Fruit fly (Drosophila melanogaster) whole organism, embryonic: Measurements from ENCODE around the gene SmydA-9.
A peak's percentile ranks its signal among the peaks of the same experiment; 100 is the strongest.

Source experiments
- BEAF-32 ChIP-seq: fragments of 200-800 bp; sonication (Bioruptor generic); optimal IDR thresholded peaks from 3 replicates; lab custom pipeline; 2017; ENCODE audit warnings: missing biosample characterization, missing genetic modification characterization, mild to moderate bottlenecking, moderate library complexity, missing genetic modification reagents
- CG11398 ChIP-seq: fragments of 200-800 bp; sonication (Bioruptor generic); optimal IDR thresholded peaks from 2 replicates; lab custom pipeline; 2016; ENCODE audit warnings: missing biosample characterization, missing genetic modification characterization
- CG11456 ChIP-seq: fragments of 200-800 bp; sonication (Bioruptor generic); IDR thresholded peaks from 3 replicates; pipeline ENCODE4 v1.3.6; 2022; ENCODE audit warnings: missing biosample characterization, missing genetic modification characterization
- CG12236 ChIP-seq: fragments of 200-800 bp; sonication (Bioruptor generic); optimal IDR thresholded peaks from 2 replicates; lab custom pipeline; 2016; ENCODE audit warnings: missing biosample characterization, missing genetic modification characterization
- CG13123 ChIP-seq: fragments of 200-800 bp; sonication (Bioruptor generic); optimal IDR thresholded peaks from 2 replicates; lab custom pipeline; 2016; ENCODE audit warnings: missing biosample characterization, missing genetic modification characterization
- CG14860 ChIP-seq: fragments of 200-800 bp; sonication (Bioruptor generic); IDR thresholded peaks from 3 replicates; pipeline ENCODE4 v1.3.6; 2022; ENCODE audit warnings: missing biosample characterization, missing genetic modification characterization; ENCODE audit not compliant: partially characterized antibody
- CG15073 ChIP-seq: fragments of 200-800 bp; sonication (Bioruptor generic); optimal IDR thresholded peaks from 2 replicates; lab custom pipeline; 2016; ENCODE audit warnings: missing biosample characterization, missing genetic modification characterization
- CG15269 ChIP-seq: fragments of 200-800 bp; sonication (Bioruptor generic); optimal IDR thresholded peaks from 2 replicates; lab custom pipeline; 2018; ENCODE audit warnings: missing biosample characterization, mild to moderate bottlenecking, missing genetic modification characterization, moderate library complexity
- CG17359 ChIP-seq: fragments of 200-800 bp; sonication (Bioruptor generic); optimal IDR thresholded peaks from 3 replicates; lab custom pipeline; 2018; ENCODE audit warnings: missing biosample characterization, mild to moderate bottlenecking, missing genetic modification characterization, moderate library complexity
- CG2202 ChIP-seq: fragments of 200-800 bp; sonication (Bioruptor generic); optimal IDR thresholded peaks from 2 replicates; lab custom pipeline; 2018; ENCODE audit warnings: missing biosample characterization, mild to moderate bottlenecking, missing genetic modification characterization
- CG30431 ChIP-seq: fragments of 200-800 bp; sonication (Bioruptor generic); optimal IDR thresholded peaks from 2 replicates; lab custom pipeline; 2017; ENCODE audit warnings: missing biosample characterization, missing genetic modification characterization
- CG42726 ChIP-seq: fragments of 200-800 bp; sonication (Bioruptor generic); IDR thresholded peaks from 2 replicates; pipeline ENCODE4 v1.3.6; 2022; ENCODE audit warnings: missing biosample characterization, missing genetic modification characterization; ENCODE audit not compliant: partially characterized antibody
- CG43689 ChIP-seq: fragments of 200-800 bp; sonication (Bioruptor generic); IDR thresholded peaks from 2 replicates; pipeline ENCODE4 v1.3.6; 2022; ENCODE audit warnings: missing biosample characterization, missing genetic modification characterization
- CG4404 ChIP-seq: fragments of 200-800 bp; sonication (Bioruptor generic); IDR thresholded peaks from 2 replicates; pipeline ENCODE4 v1.3.6; 2022; ENCODE audit warnings: missing biosample characterization, missing genetic modification characterization
- CG4730 ChIP-seq: fragments of 200-800 bp; sonication (Bioruptor generic); IDR thresholded peaks from 2 replicates; pipeline ENCODE4 v1.3.6; 2022; ENCODE audit warnings: missing biosample characterization, missing genetic modification characterization
- CG8089 ChIP-seq: fragments of 200-800 bp; sonication (Bioruptor generic); optimal IDR thresholded peaks from 3 replicates; lab custom pipeline; 2016; ENCODE audit warnings: missing biosample characterization, missing genetic modification characterization
- CG8290 ChIP-seq, 3 experiments: fragments of 200-800 bp; sonication (Bioruptor generic); optimal IDR thresholded peaks; 2 replicates each; lab custom pipeline; 2016 to 2019; ENCODE audit warnings: missing biosample characterization in 3 of 3, missing genetic modification characterization in 3 of 3, mild to moderate bottlenecking in 2 of 3, moderate library complexity in 1 of 3
- CkIIα-i1 ChIP-seq: fragments of 200-800 bp; sonication (Bioruptor generic); IDR thresholded peaks from 2 replicates; pipeline ENCODE4 v1.3.6; 2022; ENCODE audit warnings: missing biosample characterization, missing genetic modification characterization
- Dref ChIP-seq: fragments of 200-800 bp; sonication (Bioruptor generic); IDR thresholded peaks from 2 replicates; pipeline ENCODE4 v1.3.6; 2022; ENCODE audit warnings: missing biosample characterization, missing genetic modification characterization
- Ets65A ChIP-seq: fragments of 200-800 bp; sonication (Bioruptor generic); peaks from one replicate; lab custom pipeline; 2016; ENCODE audit warnings: missing biosample characterization, missing genetic modification characterization
- Hsf ChIP-seq: fragments of 200-800 bp; sonication (Bioruptor generic); optimal IDR thresholded peaks from 3 replicates; lab custom pipeline; 2016; ENCODE audit warnings: missing biosample characterization, missing genetic modification characterization
- Jarid2 ChIP-seq: fragments of 200-800 bp; sonication (Bioruptor generic); optimal IDR thresholded peaks from 3 replicates; lab custom pipeline; 2017; ENCODE audit warnings: mild to moderate bottlenecking, missing biosample characterization, missing genetic modification reagents, missing genetic modification characterization
- Mad ChIP-seq: fragments of 200-800 bp; sonication (Bioruptor generic); optimal IDR thresholded peaks from 2 replicates; lab custom pipeline; 2016; ENCODE audit warnings: missing biosample characterization, missing genetic modification characterization
- NFAT ChIP-seq: fragments of 200-800 bp; sonication (Bioruptor generic); IDR thresholded peaks from 2 replicates; pipeline ENCODE4 v1.3.6; 2022; ENCODE audit warnings: missing biosample characterization, missing genetic modification characterization
- Scr ChIP-seq: fragments of 200-800 bp; sonication (Bioruptor generic); IDR thresholded peaks from 2 replicates; pipeline ENCODE4 v1.3.6; 2022; ENCODE audit warnings: missing biosample characterization, missing genetic modification characterization; ENCODE audit not compliant: partially characterized antibody
- Xbp1 ChIP-seq: fragments of 200-800 bp; sonication (Bioruptor generic); optimal IDR thresholded peaks from 3 replicates; lab custom pipeline; 2016; ENCODE audit warnings: missing biosample characterization, mild to moderate bottlenecking, missing genetic modification characterization
- aop ChIP-seq: fragments of 200-800 bp; sonication (Bioruptor generic); IDR thresholded peaks from 2 replicates; pipeline ENCODE4 v1.3.6; 2022; ENCODE audit warnings: missing biosample characterization, missing genetic modification characterization
- ash1 ChIP-seq: fragments of 200-800 bp; sonication (Bioruptor generic); optimal IDR thresholded peaks from 2 replicates; lab custom pipeline; 2018; ENCODE audit warnings: missing biosample characterization, mild to moderate bottlenecking, missing genetic modification characterization
- ato ChIP-seq: fragments of 200-800 bp; sonication (Bioruptor generic); IDR thresholded peaks from 2 replicates; pipeline ENCODE4 v1.3.6; 2022; ENCODE audit warnings: missing biosample characterization, missing genetic modification characterization; ENCODE audit not compliant: partially characterized antibody
- br ChIP-seq: fragments of >200 bp; optimal IDR thresholded peaks from 2 replicates; lab custom pipeline; 2017
- dan ChIP-seq: fragments of 200-800 bp; sonication (Bioruptor generic); IDR thresholded peaks from 2 replicates; pipeline ENCODE4 v1.3.6; 2022; ENCODE audit warnings: missing biosample characterization, missing genetic modification characterization
- dimm ChIP-seq: fragments of 200-800 bp; sonication (Bioruptor generic); IDR thresholded peaks from 2 replicates; pipeline ENCODE4 v1.3.6; 2022; ENCODE audit warnings: missing biosample characterization, missing genetic modification characterization
- dysf ChIP-seq: fragments of 200-800 bp; sonication (Bioruptor generic); IDR thresholded peaks from 3 replicates; pipeline ENCODE4 v1.3.6; 2022; ENCODE audit warnings: missing biosample characterization, missing genetic modification characterization
- esg ChIP-seq: fragments of 200-800 bp; sonication (Bioruptor generic); conservative IDR thresholded peaks from 2 replicates; pipeline ENCODE4 v1.3.6; 2022; ENCODE audit warnings: missing biosample characterization, missing genetic modification characterization
- ftz-f1 ChIP-seq: fragments of 200-800 bp; sonication (Bioruptor generic); optimal IDR thresholded peaks from 2 replicates; lab custom pipeline; 2016; ENCODE audit warnings: missing biosample characterization, missing genetic modification characterization
- fu2 ChIP-seq: fragments of 200-800 bp; sonication (Bioruptor generic); optimal IDR thresholded peaks from 2 replicates; lab custom pipeline; 2016; ENCODE audit warnings: missing biosample characterization, missing genetic modification characterization
- grau ChIP-seq: fragments of 200-800 bp; optimal IDR thresholded peaks from 3 replicates; lab custom pipeline; 2019; ENCODE audit warnings: missing biosample characterization, mild to moderate bottlenecking, missing genetic modification characterization, moderate library complexity
- her ChIP-seq: fragments of 200-800 bp; sonication (Bioruptor generic); optimal IDR thresholded peaks from 2 replicates; lab custom pipeline; 2016; ENCODE audit warnings: missing biosample characterization, missing genetic modification characterization
- kah ChIP-seq: fragments of 200-800 bp; sonication (Bioruptor generic); optimal IDR thresholded peaks from 2 replicates; lab custom pipeline; 2018; ENCODE audit warnings: missing biosample characterization, mild to moderate bottlenecking, missing genetic modification characterization
- kni ChIP-seq: fragments of 200-800 bp; sonication (Bioruptor generic); optimal IDR thresholded peaks from 3 replicates; lab custom pipeline; 2017; ENCODE audit warnings: mild to moderate bottlenecking, missing biosample characterization, missing genetic modification reagents, missing genetic modification characterization
- knrl ChIP-seq: fragments of 200-800 bp; sonication (Bioruptor generic); IDR thresholded peaks from 3 replicates; pipeline ENCODE4 v1.3.6; 2022; ENCODE audit warnings: missing biosample characterization, missing genetic modification characterization; ENCODE audit not compliant: partially characterized antibody
- lmd ChIP-seq: fragments of 200-800 bp; sonication (Bioruptor generic); IDR thresholded peaks from 2 replicates; pipeline ENCODE4 v1.3.6; 2022; ENCODE audit warnings: missing biosample characterization, missing genetic modification characterization
- luna ChIP-seq: fragments of 200-800 bp; sonication (Bioruptor generic); optimal IDR thresholded peaks from 2 replicates; lab custom pipeline; 2016; ENCODE audit warnings: missing biosample characterization, missing genetic modification characterization
- nerfin-1 ChIP-seq: fragments of 200-800 bp; sonication (Bioruptor generic); optimal IDR thresholded peaks from 3 replicates; lab custom pipeline; 2019; ENCODE audit warnings: missing biosample characterization, mild to moderate bottlenecking, missing genetic modification characterization, moderate library complexity
- nmo ChIP-seq: fragments of 200-800 bp; sonication (Bioruptor generic); optimal IDR thresholded peaks from 2 replicates; lab custom pipeline; 2018; ENCODE audit warnings: missing biosample characterization, mild to moderate bottlenecking, missing genetic modification characterization, moderate library complexity
- psq ChIP-seq: fragments of 200-800 bp; sonication (Bioruptor generic); optimal IDR thresholded peaks from 2 replicates; lab custom pipeline; 2017; ENCODE audit warnings: missing biosample characterization, missing genetic modification characterization
- sens ChIP-seq: fragments of 200-800 bp; sonication (Bioruptor generic); peaks from one replicate; lab custom pipeline; 2016; ENCODE audit warnings: missing biosample characterization, missing genetic modification characterization
- ssp ChIP-seq: fragments of 200-800 bp; sonication (Bioruptor generic); IDR thresholded peaks from 2 replicates; pipeline ENCODE4 v1.3.6; 2022; ENCODE audit warnings: missing biosample characterization, missing genetic modification characterization
- tap ChIP-seq: fragments of 200-800 bp; optimal IDR thresholded peaks from 3 replicates; lab custom pipeline; 2019; ENCODE audit warnings: missing biosample characterization, mild to moderate bottlenecking, missing genetic modification characterization, moderate library complexity
- tgo ChIP-seq: fragments of 200-800 bp; sonication (Bioruptor generic); IDR thresholded peaks from 3 replicates; pipeline ENCODE4 v1.3.6; 2022; ENCODE audit warnings: missing biosample characterization, missing genetic modification characterization
- ttk ChIP-seq: fragments of 200-800 bp; sonication (Bioruptor generic); IDR thresholded peaks from 2 replicates; pipeline ENCODE4 v2.1.2; 2022; ENCODE audit warnings: missing biosample characterization, missing genetic modification characterization
- wek ChIP-seq: fragments of 200-800 bp; sonication (Bioruptor generic); optimal IDR thresholded peaks from 3 replicates; lab custom pipeline; 2018; ENCODE audit warnings: missing biosample characterization, mild to moderate bottlenecking, missing genetic modification characterization, moderate library complexity
- z ChIP-seq: fragments of 200-800 bp; sonication (Bioruptor generic); IDR thresholded peaks from 3 replicates; pipeline ENCODE4 v1.3.6; 2022; ENCODE audit warnings: missing biosample characterization, missing genetic modification characterization

Gene SmydA-9

dm6 chrX:9220434-9220833 is 9.7 kb upstream of the SmydA-9 start (continued):
- TF ChIP-seq tap (no peak), CG11398 (GFP tag; lab: Kevin White, UChicago) (no peak), dan (GFP tag; lab: Robert Waterston, UW) (no peak), nmo (GFP tag; lab: Kevin White, UChicago) (peak; percentile 20), lmd (GFP tag; lab: Robert Waterston, UW) (peak; percentile 55), her (no peak), BEAF-32 (GFP tag; lab: Kevin White, UChicago) (no peak), kah (GFP tag; lab: Kevin White, UChicago) (no peak), CG8290 (GFP tag; optimal IDR thresholded peaks at IDR 0.05; lab: Kevin White, UChicago) (no peak), CG8290 (tag; optimal IDR thresholded peaks at IDR 0.05; lab: Kevin White, UChicago) (no peak), CG4404 (GFP tag; lab: Robert Waterston, UW) (peak; percentile 42; the same call in 1 of the 2 replicates), br (no peak), nerfin-1 (no peak), CG4730 (no peak), NFAT (no peak), ssp (GFP tag; lab: Robert Waterston, UW) (no peak), ttk (GFP tag; lab: Robert Waterston, UW) (no peak), luna (GFP tag; lab: Kevin White, UChicago) (no peak), z (GFP tag; lab: Robert Waterston, UW) (no peak), Xbp1 (GFP tag; lab: Kevin White, UChicago) (no peak), ftz-f1 (GFP tag; lab: Kevin White, UChicago) (no peak), ato (no peak), dimm (GFP tag; lab: Robert Waterston, UW) (no peak), tgo (GFP tag; lab: Robert Waterston, UW) (no peak), knrl (no peak), CG17359 (tag; lab: Kevin White, UChicago) (peak; percentile 31), Scr (GFP tag; lab: Robert Waterston, UW) (no peak), Ets65A (GFP tag; lab: Kevin White, UChicago) (peak; percentile 85), fu2 (GFP tag; lab: Kevin White, UChicago) (no peak), psq (GFP tag; lab: Kevin White, UChicago) (no peak), dysf (GFP tag; lab: Robert Waterston, UW) (peak; percentile 45; the same call in 1 of the 3 replicates), CG42726 (GFP tag; lab: Robert Waterston, UW) (no peak), CG13123 (no peak), CG2202 (tag; lab: Kevin White, UChicago) (no peak), kni (GFP tag; lab: Kevin White, UChicago) (no peak), CG8089 (no peak), Jarid2 (GFP tag; lab: Kevin White, UChicago) (no peak), Mad (GFP tag; lab: Kevin White, UChicago) (no peak), CkIIα-i1 (GFP tag; lab: Robert Waterston, UW) (no peak), Hsf (GFP tag; lab: Kevin White, UChicago) (no peak), CG15073 (GFP tag; lab: Kevin White, UChicago) (no peak), CG30431 (GFP tag; lab: Kevin White, UChicago) (no peak), CG15269 (tag; lab: Kevin White, UChicago) (no peak), esg (GFP tag; lab: Robert Waterston, UW) (no peak), Dref (GFP tag; lab: Robert Waterston, UW) (no peak), CG12236 (GFP tag; lab: Kevin White, UChicago) (no peak), aop (GFP tag; lab: Robert Waterston, UW) (no peak), sens (GFP tag; lab: Kevin White, UChicago) (peak; percentile 54), CG14860 (GFP tag; lab: Robert Waterston, UW) (no peak), CG43689 (GFP tag; lab: Robert Waterston, UW) (no peak), ash1 (GFP tag; lab: Kevin White, UChicago) (no peak), wek (GFP tag; lab: Kevin White, UChicago) (no peak), grau (peak; percentile 80), CG11456 (GFP tag; lab: Robert Waterston, UW) (no peak)
